Fruit fly (Drosophila melanogaster) whole organism, embryonic: Measurements from ENCODE around the gene Sec24CD.

Experiments used
- CG10274 ChIP-seq: fragments of 200-800 bp; sonication (Bioruptor generic); optimal IDR thresholded peaks from 3 replicates; lab custom pipeline; 2017; ENCODE audit warnings: missing biosample characterization, mild to moderate bottlenecking, missing genetic modification characterization
- CG10462 ChIP-seq: fragments of 200-800 bp; sonication (Bioruptor generic); optimal IDR thresholded peaks from 2 replicates; lab custom pipeline; 2016; ENCODE audit warnings: missing biosample characterization, missing genetic modification characterization
- CG10543 ChIP-seq: fragments of 200-800 bp; sonication (Bioruptor generic); optimal IDR thresholded peaks from 3 replicates; lab custom pipeline; 2017; ENCODE audit warnings: missing biosample characterization, mild to moderate bottlenecking, missing genetic modification characterization, moderate library complexity
- CG1233 ChIP-seq: fragments of 200-800 bp; sonication (Bioruptor generic); optimal IDR thresholded peaks from 4 replicates; lab custom pipeline; 2018; ENCODE audit warnings: missing biosample characterization, mild to moderate bottlenecking, missing genetic modification characterization
- CG13287 ChIP-seq: fragments of 200-800 bp; sonication (Bioruptor generic); IDR thresholded peaks from 2 replicates; pipeline ENCODE4 v1.3.6; 2022; ENCODE audit warnings: missing biosample characterization, missing genetic modification characterization; ENCODE audit not compliant: partially characterized antibody
- CG13424 ChIP-seq: fragments of 200-800 bp; sonication (Bioruptor generic); optimal IDR thresholded peaks from 2 replicates; lab custom pipeline; 2019; ENCODE audit warnings: missing biosample characterization, mild to moderate bottlenecking, missing genetic modification characterization, moderate library complexity
- CG13624 ChIP-seq: fragments of 200-800 bp; sonication (Bioruptor generic); optimal IDR thresholded peaks from 2 replicates; lab custom pipeline; 2016; ENCODE audit warnings: missing biosample characterization, missing genetic modification characterization
- CG13894 ChIP-seq: fragments of 200-800 bp; sonication (Bioruptor generic); optimal IDR thresholded peaks from 3 replicates; lab custom pipeline; 2018; ENCODE audit warnings: missing biosample characterization, mild to moderate bottlenecking, missing genetic modification characterization, moderate library complexity
- CG17802 ChIP-seq: fragments of 200-800 bp; sonication (Bioruptor generic); optimal IDR thresholded peaks from 2 replicates; lab custom pipeline; 2018; ENCODE audit warnings: missing biosample characterization, mild to moderate bottlenecking, missing genetic modification characterization, moderate library complexity
- CG4328 ChIP-seq: fragments of 200-800 bp; sonication (Bioruptor generic); optimal IDR thresholded peaks from 3 replicates; lab custom pipeline; 2017; ENCODE audit warnings: missing biosample characterization, missing genetic modification reagents, missing genetic modification characterization
- CG6791 ChIP-seq: fragments of 200-800 bp; sonication (Bioruptor generic); IDR thresholded peaks from 3 replicates; pipeline ENCODE4 v1.3.6; 2022; ENCODE audit warnings: missing biosample characterization, missing genetic modification characterization; ENCODE audit not compliant: partially characterized antibody
- CG7556 ChIP-seq: fragments of 200-800 bp; sonication (Bioruptor generic); optimal IDR thresholded peaks from 2 replicates; lab custom pipeline; 2017; ENCODE audit warnings: missing biosample characterization, mild to moderate bottlenecking, missing genetic modification characterization
- CG8924 ChIP-seq: fragments of 200-800 bp; optimal IDR thresholded peaks from 3 replicates; lab custom pipeline; 2019; ENCODE audit warnings: missing biosample characterization, mild to moderate bottlenecking, missing genetic modification characterization, moderate library complexity
- CG9437 ChIP-seq: fragments of 200-800 bp; sonication (Bioruptor generic); optimal IDR thresholded peaks from 2 replicates; lab custom pipeline; 2018; ENCODE audit warnings: missing biosample characterization, mild to moderate bottlenecking, missing genetic modification characterization
- Camta ChIP-seq: fragments of 200-800 bp; sonication (Bioruptor generic); optimal IDR thresholded peaks from 2 replicates; lab custom pipeline; 2016; ENCODE audit warnings: missing biosample characterization, missing genetic modification characterization
- CkIIα-i1 ChIP-seq: fragments of 200-800 bp; sonication (Bioruptor generic); IDR thresholded peaks from 2 replicates; pipeline ENCODE4 v1.3.6; 2022; ENCODE audit warnings: missing biosample characterization, missing genetic modification characterization
- Dek ChIP-seq: fragments of 200-800 bp; sonication (Bioruptor generic); optimal IDR thresholded peaks from 3 replicates; lab custom pipeline; 2019; ENCODE audit warnings: missing biosample characterization, mild to moderate bottlenecking, missing genetic modification characterization, moderate library complexity
- Doc2 ChIP-seq: fragments of 200-800 bp; sonication (Bioruptor generic); IDR thresholded peaks from 2 replicates; pipeline ENCODE4 v1.3.6; 2022; ENCODE audit warnings: missing biosample characterization, missing genetic modification characterization
- Dref ChIP-seq: fragments of 200-800 bp; sonication (Bioruptor generic); IDR thresholded peaks from 2 replicates; pipeline ENCODE4 v1.3.6; 2022; ENCODE audit warnings: missing biosample characterization, missing genetic modification characterization
- Eip74EF ChIP-seq, 2 experiments: fragments of 200-800 bp in 1 of 2; fragments of >200 bp in 1 of 2; sonication (Bioruptor generic) in 1 of 2; optimal IDR thresholded peaks; 2 replicates each; lab custom pipeline; 2017 to 2019; ENCODE audit warnings: missing biosample characterization in 2 of 2, missing genetic modification characterization in 2 of 2, mild to moderate bottlenecking in 1 of 2, moderate library complexity in 1 of 2
- HLHmδ ChIP-seq: fragments of 200-800 bp; sonication (Bioruptor generic); optimal IDR thresholded peaks from 2 replicates; lab custom pipeline; 2018; ENCODE audit warnings: missing biosample characterization, mild to moderate bottlenecking, missing genetic modification characterization, moderate library complexity
- Optix ChIP-seq: fragments of 200-800 bp; sonication (Bioruptor generic); IDR thresholded peaks from 3 replicates; pipeline ENCODE4 v1.3.6; 2022; ENCODE audit warnings: missing biosample characterization, missing genetic modification characterization
- Ravus ChIP-seq: fragments of 200-800 bp; sonication (Bioruptor generic); IDR thresholded peaks from 2 replicates; pipeline ENCODE4 v1.3.6; 2022; ENCODE audit warnings: missing biosample characterization, missing genetic modification characterization
- abd-A ChIP-seq: fragments of 200-800 bp; sonication (Bioruptor generic); optimal IDR thresholded peaks from 3 replicates; lab custom pipeline; 2019; ENCODE audit warnings: missing biosample characterization, mild to moderate bottlenecking, missing genetic modification characterization, moderate library complexity
- bsh ChIP-seq, 2 experiments: fragments of 200-800 bp; sonication (Bioruptor generic); optimal IDR thresholded peaks; 2 replicates each; lab custom pipeline; 2017 to 2018; ENCODE audit warnings: mild to moderate bottlenecking in 2 of 2, missing biosample characterization in 2 of 2, missing genetic modification characterization in 2 of 2, moderate library complexity in 1 of 2
- chn ChIP-seq: fragments of 200-800 bp; sonication (Bioruptor generic); optimal IDR thresholded peaks from 2 replicates; lab custom pipeline; 2016; ENCODE audit warnings: missing biosample characterization, missing genetic modification characterization
- crp ChIP-seq, 2 experiments: fragments of 200-800 bp; sonication (Bioruptor generic); optimal IDR thresholded peaks; 2 replicates in 1 of 2; 3 replicates in 1 of 2; lab custom pipeline; 2017; ENCODE audit warnings: missing biosample characterization in 2 of 2, missing genetic modification characterization in 2 of 2, mild to moderate bottlenecking in 1 of 2, moderate library complexity in 1 of 2
- danr ChIP-seq: fragments of 200-800 bp; sonication (Bioruptor generic); IDR thresholded peaks from 2 replicates; pipeline ENCODE4 v1.3.6; 2022; ENCODE audit warnings: missing biosample characterization, missing genetic modification characterization
- ems ChIP-seq: fragments of 200-800 bp; sonication (Bioruptor generic); optimal IDR thresholded peaks from 3 replicates; lab custom pipeline; 2016; ENCODE audit warnings: missing biosample characterization, missing genetic modification characterization
- exex ChIP-seq: fragments of 200-800 bp; sonication (Bioruptor generic); optimal IDR thresholded peaks from 4 replicates; lab custom pipeline; 2018; ENCODE audit warnings: missing biosample characterization, mild to moderate bottlenecking, missing genetic modification characterization, moderate library complexity
- fd96Cb ChIP-seq: fragments of 200-800 bp; sonication (Bioruptor generic); optimal IDR thresholded peaks from 2 replicates; lab custom pipeline; 2018; ENCODE audit warnings: missing biosample characterization, mild to moderate bottlenecking, missing genetic modification characterization, moderate library complexity
- gem ChIP-seq: fragments of 200-800 bp; sonication (Bioruptor generic); optimal IDR thresholded peaks from 2 replicates; lab custom pipeline; 2019; ENCODE audit warnings: missing biosample characterization, mild to moderate bottlenecking, missing genetic modification characterization, moderate library complexity
- gt ChIP-seq: fragments of 200-800 bp; sonication (Bioruptor generic); IDR thresholded peaks from 2 replicates; pipeline ENCODE4 v1.3.6; 2022; ENCODE audit warnings: missing biosample characterization, missing genetic modification characterization
- her ChIP-seq: fragments of 200-800 bp; sonication (Bioruptor generic); optimal IDR thresholded peaks from 2 replicates; lab custom pipeline; 2016; ENCODE audit warnings: missing biosample characterization, missing genetic modification characterization
- insv ChIP-seq, 2 experiments: fragments of 200-800 bp; sonication (Bioruptor generic); optimal IDR thresholded peaks; 3 replicates each; lab custom pipeline; 2016 to 2018; ENCODE audit warnings: missing biosample characterization in 2 of 2, missing genetic modification characterization in 2 of 2
- klu ChIP-seq: fragments of 200-800 bp; sonication (Bioruptor generic); IDR thresholded peaks from 2 replicates; pipeline ENCODE4 v1.3.6; 2022; ENCODE audit warnings: missing biosample characterization, missing genetic modification characterization
- lab ChIP-seq: fragments of 200-800 bp; sonication (Bioruptor generic); optimal IDR thresholded peaks from 3 replicates; lab custom pipeline; 2017; ENCODE audit warnings: missing biosample characterization, missing genetic modification characterization, mild to moderate bottlenecking, moderate library complexity, missing genetic modification reagents
- lilli ChIP-seq: fragments of 200-800 bp; sonication (Bioruptor generic); optimal IDR thresholded peaks from 3 replicates; lab custom pipeline; 2016; ENCODE audit warnings: missing biosample characterization, missing genetic modification characterization
- lov ChIP-seq, 2 experiments: fragments of 200-800 bp in 1 of 2; fragments of >200 bp in 1 of 2; sonication (Bioruptor generic) in 1 of 2; IDR thresholded peaks in 1 of 2; optimal IDR thresholded peaks in 1 of 2; 2 replicates in 1 of 2; 3 replicates in 1 of 2; pipeline versions ENCODE4 v1.3.6 to Lab custom; 2017 to 2022; ENCODE audit warnings: missing biosample characterization in 1 of 2, missing genetic modification characterization in 1 of 2
- otp ChIP-seq: fragments of 200-800 bp; sonication (Bioruptor generic); IDR thresholded peaks from 3 replicates; pipeline ENCODE4, ENCODE4 v1.3.6; 2022; ENCODE audit warnings: missing biosample characterization, missing genetic modification characterization
- pita ChIP-seq: fragments of 200-800 bp; sonication (Bioruptor generic); optimal IDR thresholded peaks from 2 replicates; lab custom pipeline; 2017; ENCODE audit warnings: missing biosample characterization, mild to moderate bottlenecking, missing genetic modification characterization
- prd ChIP-seq, 3 experiments: fragments of >200 bp in 2 of 3; fragments of 200-800 bp in 1 of 3; sonication (Bioruptor generic) in 1 of 3; optimal IDR thresholded peaks in 2 of 3; IDR thresholded peaks in 1 of 3; 2 replicates in 2 of 3; 3 replicates in 1 of 3; pipeline versions ENCODE4 v1.3.6 to Lab custom; 2017 to 2022; ENCODE audit warnings: missing biosample characterization in 1 of 3, missing genetic modification characterization in 1 of 3
- pros ChIP-seq: fragments of 200-800 bp; sonication (Bioruptor generic); optimal IDR thresholded peaks from 3 replicates; lab custom pipeline; 2019; ENCODE audit warnings: missing biosample characterization, mild to moderate bottlenecking, missing genetic modification characterization, moderate library complexity
- repo ChIP-seq: fragments of 200-800 bp; sonication (Bioruptor generic); optimal IDR thresholded peaks from 2 replicates; lab custom pipeline; 2016; ENCODE audit warnings: missing biosample characterization, missing genetic modification characterization
- sens-2 ChIP-seq: fragments of 200-800 bp; sonication (Bioruptor generic); IDR thresholded peaks from 2 replicates; pipeline ENCODE4 v1.3.6; 2022; ENCODE audit warnings: missing biosample characterization, missing genetic modification characterization
- sisA ChIP-seq: fragments of 200-800 bp; sonication (Bioruptor generic); IDR thresholded peaks from 2 replicates; pipeline ENCODE4 v1.3.6; 2022; ENCODE audit warnings: missing biosample characterization, missing genetic modification characterization
- sr ChIP-seq: fragments of 200-800 bp; sonication (Bioruptor generic); IDR thresholded peaks from 3 replicates; pipeline ENCODE4 v1.3.6; 2022; ENCODE audit warnings: missing biosample characterization, missing genetic modification characterization
- tna ChIP-seq: fragments of 200-800 bp; sonication (Bioruptor generic); IDR thresholded peaks from 2 replicates; pipeline ENCODE4 v1.3.6; 2022; ENCODE audit warnings: missing biosample characterization, missing genetic modification characterization; ENCODE audit not compliant: partially characterized antibody
- vvl ChIP-seq: fragments of 200-800 bp; sonication (Bioruptor generic); IDR thresholded peaks from 2 replicates; pipeline ENCODE4 v1.3.6; 2022; ENCODE audit warnings: missing biosample characterization, missing genetic modification characterization

The Sec24CD gene

DNA sequence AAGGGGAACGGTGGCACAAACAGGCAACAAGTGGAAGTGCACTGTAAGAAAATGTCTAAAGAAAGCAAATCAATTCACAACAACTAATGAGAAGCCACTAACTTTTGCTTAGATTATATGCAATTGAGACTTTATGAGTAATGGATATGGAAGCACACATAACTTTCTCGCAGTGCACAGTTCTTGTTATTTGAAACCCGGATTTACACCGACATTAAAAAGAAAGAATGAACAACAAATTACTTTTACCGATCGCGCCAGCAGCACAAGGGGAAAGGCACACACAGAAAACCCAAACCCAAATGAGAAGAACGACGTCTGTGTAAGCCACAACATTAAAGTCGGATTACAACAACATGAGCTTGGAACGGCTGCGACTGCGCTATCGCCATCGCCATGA lies 47.5 kb downstream of the Sec24CD start (continued):
- TF ChIP-seq CG10543 (GFP tag; lab: Kevin White, UChicago) (no peak), CG9437 (GFP tag; lab: Kevin White, UChicago) (no peak), lab (peak; percentile 19), CG13624 (GFP tag; lab: Kevin White, UChicago) (peak; percentile 7), CG13287 (no peak), Dref (no peak), Doc2 (GFP tag; lab: Robert Waterston, UW) (no peak), vvl (GFP tag; lab: Robert Waterston, UW) (peak; percentile 66), CG17802 (tag; lab: Kevin White, UChicago) (peak; percentile 58), danr (GFP tag; lab: Robert Waterston, UW) (no peak), prd (optimal IDR thresholded peaks at IDR 0.05; lab: Kevin White, UChicago) (no peak), prd (GFP tag; IDR thresholded peaks at IDR 0.05; lab: Robert Waterston, UW) (peak; percentile 82), sr (no peak), Optix (GFP tag; lab: Robert Waterston, UW) (peak; percentile 59; the same call in 1 of the 3 replicates), Dek (tag; lab: Kevin White, UChicago) (no peak), sisA (GFP tag; lab: Robert Waterston, UW) (peak; percentile 79), bsh (GFP tag; optimal IDR thresholded peaks at IDR 0.05; lab: Kevin White, UChicago) (peak in 1 of 2 experiments; percentile 94), CG6791 (GFP tag; lab: Robert Waterston, UW) (no peak), klu (GFP tag; lab: Robert Waterston, UW) (no peak), CkIIα-i1 (GFP tag; lab: Robert Waterston, UW) (no peak), crp (GFP tag; optimal IDR thresholded peaks at IDR 0.05; lab: Kevin White, UChicago) (no peak), pros (GFP tag; lab: Kevin White, UChicago) (no peak), lilli (GFP tag; lab: Kevin White, UChicago) (peak; percentile 56), gem (tag; lab: Kevin White, UChicago) (peak; percentile 84), lov (optimal IDR thresholded peaks at IDR 0.05; lab: Kevin White, UChicago) (no peak), lov (GFP tag; IDR thresholded peaks at IDR 0.05; lab: Robert Waterston, UW) (peak; percentile 23; the same call in 1 of the 3 replicates), fd96Cb (tag; lab: Kevin White, UChicago) (peak; percentile 76), CG7556 (GFP tag; lab: Kevin White, UChicago) (peak; percentile 61), exex (tag; lab: Kevin White, UChicago) (no peak), CG13424 (tag; lab: Kevin White, UChicago) (peak; percentile 62), insv (GFP tag; optimal IDR thresholded peaks at IDR 0.05; lab: Kevin White, UChicago) (no peak), repo (GFP tag; lab: Kevin White, UChicago) (peak; percentile 55), otp (GFP tag; lab: Robert Waterston, UW) (peak; percentile 70; the same call in 2 of the 3 replicates), Ravus (GFP tag; lab: Robert Waterston, UW) (no peak), gt (GFP tag; lab: Robert Waterston, UW) (peak; percentile 57; the same call in 1 of the 2 replicates), pita (GFP tag; lab: Kevin White, UChicago) (no peak), CG4328 (GFP tag; lab: Kevin White, UChicago) (no peak), sens-2 (GFP tag; lab: Robert Waterston, UW) (peak; percentile 70), CG13894 (tag; lab: Kevin White, UChicago) (no peak), CG1233 (GFP tag; lab: Kevin White, UChicago) (peak; percentile 50), tna (GFP tag; lab: Robert Waterston, UW) (no peak), CG10274 (GFP tag; lab: Kevin White, UChicago) (no peak), abd-A (tag; lab: Kevin White, UChicago) (no peak), Eip74EF (GFP tag; optimal IDR thresholded peaks at IDR 0.05; lab: Kevin White, UChicago) (peak in 1 of 2 experiments; percentile 25), chn (GFP tag; lab: Kevin White, UChicago) (peak; percentile 79), Camta (peak; percentile 57), CG8924 (tag; lab: Kevin White, UChicago) (peak; percentile 69), her (GFP tag; lab: Kevin White, UChicago) (peak; percentile 1), CG10462 (peak; percentile 25), ems (GFP tag; lab: Kevin White, UChicago) (peak; percentile 13), HLHmδ (GFP tag; lab: Kevin White, UChicago) (no peak)
